Worm (Caenorhabditis elegans) whole organism, L3 larva: Measurements from ENCODE around the gene M01F1.8.

Experiments
- ZK546.5 ChIP-seq: sonication (generic microtip); optimal IDR thresholded peaks from 2 replicates; lab custom pipeline; 2017; ENCODE audit warnings: missing biosample characterization, missing genetic modification characterization
- aly-2 ChIP-seq: fragments of 150-350 bp; optimal IDR thresholded peaks from 2 replicates; lab custom pipeline; 2014; ENCODE audit warnings: missing biosample characterization, missing genetic modification characterization
- ceh-28 ChIP-seq: fragments of 150-350 bp; optimal IDR thresholded peaks from 2 replicates; lab custom pipeline; 2014; ENCODE audit warnings: missing biosample characterization, missing genetic modification reagents, missing genetic modification characterization
- daf-12 ChIP-seq: fragments of 150-350 bp; optimal IDR thresholded peaks from 2 replicates; lab custom pipeline; 2014; ENCODE audit warnings: missing biosample characterization, missing genetic modification reagents, missing genetic modification characterization
- lin-39 ChIP-seq: fragments of 150-350 bp; optimal IDR thresholded peaks from 2 replicates; lab custom pipeline; 2018; ENCODE audit warnings: missing biosample characterization, missing genetic modification reagents, missing genetic modification characterization
- pqm-1 ChIP-seq: fragments of 150-350 bp; optimal IDR thresholded peaks from 2 replicates; lab custom pipeline; 2017; ENCODE audit warnings: missing biosample characterization, missing genetic modification characterization, inconsistent platforms
- skn-1 ChIP-seq: fragments of 150-350 bp; optimal IDR thresholded peaks from 2 replicates; lab custom pipeline; 2014; ENCODE audit warnings: missing biosample characterization, missing genetic modification characterization
- snpc-4 ChIP-seq: fragments of 150-350 bp; optimal IDR thresholded peaks from 2 replicates; lab custom pipeline; 2014; ENCODE audit warnings: missing biosample characterization, missing genetic modification characterization
- unc-39 ChIP-seq: sonication (generic microtip); optimal IDR thresholded peaks from 4 replicates; lab custom pipeline; 2017; ENCODE audit warnings: missing biosample characterization, missing genetic modification characterization
- zag-1 ChIP-seq: fragments of 150-350 bp; optimal IDR thresholded peaks from 2 replicates; lab custom pipeline; 2014; ENCODE audit warnings: missing biosample characterization, missing genetic modification characterization

- TF ChIP-seq lin-39 (no peak), unc-39 (tag; lab: Kevin White, UChicago) (no peak), pqm-1 (no peak), daf-12 (tag; lab: Kevin White, UChicago) (no peak), zag-1 (no peak), snpc-4 (no peak), aly-2 (tag; lab: Kevin White, UChicago) (no peak), skn-1 (tag; lab: Kevin White, UChicago) (no peak), ZK546.5 (tag; lab: Kevin White, UChicago) (no peak), ceh-28 (tag; lab: Kevin White, UChicago) (no peak)
These were observed at the start of gene M01F1.8 for ce11 chrIII:3502215-3502838.
